Worm (Caenorhabditis elegans): ENCODE results near the gene T16G12.10.

The T16G12.10 gene

DNA sequence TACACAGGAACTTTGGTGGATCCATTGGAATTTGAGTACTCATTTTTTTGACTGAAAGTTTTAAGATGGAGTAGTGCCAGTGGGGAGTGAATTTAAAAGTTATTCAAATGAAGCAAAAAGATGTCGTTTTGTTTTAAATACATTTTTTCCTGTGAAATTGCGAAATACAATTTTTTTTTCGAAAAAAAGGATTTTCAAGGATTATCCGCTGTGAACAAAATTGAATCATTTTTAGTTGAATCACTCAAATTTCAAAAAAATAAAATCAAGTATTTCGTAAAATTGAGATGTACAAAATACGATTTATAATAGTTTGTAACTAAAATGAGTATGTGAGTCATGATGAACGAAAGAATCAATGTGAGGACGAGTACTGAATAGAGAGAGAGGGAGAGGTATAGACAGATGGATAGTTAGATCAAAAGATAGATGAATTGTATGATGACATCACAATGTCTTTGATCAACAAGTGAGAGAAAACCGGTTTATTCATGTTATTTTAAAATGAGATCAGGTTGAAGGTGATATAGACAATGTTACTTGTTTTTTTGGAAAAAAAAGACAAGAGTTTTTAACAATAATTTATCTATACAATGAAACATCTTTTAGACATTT is 49.1 kb downstream of the T16G12.10 start, which contains the start of gene C05B5.8 (continued):
- TF ChIP-seq fkh-4 (tag; optimal IDR thresholded peaks at IDR 0.05; ENCODE audit: borderline replicate concordance) (no peak), grh-1 (GFP tag; IDR thresholded peaks at IDR 0.05) (peak; percentile 97), lsy-2 (tag; optimal IDR thresholded peaks at IDR 0.05) (peak; percentile 12 to 53), fkh-8 (tag; optimal IDR thresholded peaks at IDR 0.05) (no peak), nhr-237 (tag; optimal IDR thresholded peaks at IDR 0.05) (no peak), lin-14 (GFP tag; optimal IDR thresholded peaks at IDR 0.05) (peak; percentile 86), unc-98 (GFP tag; IDR thresholded peaks at IDR 0.05) (no peak), lin-13 (GFP tag; optimal IDR thresholded peaks at IDR 0.05) (no peak), hlh-17 (GFP tag; optimal IDR thresholded peaks at IDR 0.05; ENCODE audit: borderline replicate concordance) (no peak), zip-4 (GFP tag; optimal IDR thresholded peaks at IDR 0.05) (no peak), nhr-85 (tag) (peak; percentile 97), unc-62 (GFP tag; optimal IDR thresholded peaks at IDR 0.05) (no peak)
